Fruit fly (Drosophila melanogaster) whole organism, embryonic: ENCODE measurements around the gene Ccz1.

Experiments used
- Abd-B ChIP-seq: fragments of 200-800 bp; sonication (Bioruptor generic); optimal IDR thresholded peaks from 2 replicates; lab custom pipeline; 2018; ENCODE audit warnings: missing biosample characterization, mild to moderate bottlenecking, missing genetic modification characterization, moderate library complexity
- Awh ChIP-seq: fragments of 200-800 bp; sonication (Bioruptor generic); IDR thresholded peaks from 2 replicates; pipeline ENCODE4, ENCODE4 v1.3.6; 2022; ENCODE audit warnings: missing biosample characterization, missing genetic modification characterization
- Bgb ChIP-seq: fragments of 200-800 bp; sonication (Bioruptor generic); IDR thresholded peaks from 2 replicates; pipeline ENCODE4 v1.3.6; 2022; ENCODE audit warnings: missing biosample characterization, missing genetic modification characterization; ENCODE audit not compliant: partially characterized antibody
- Blimp-1 ChIP-seq: fragments of 200-800 bp; sonication (Bioruptor generic); optimal IDR thresholded peaks from 3 replicates; lab custom pipeline; 2018; ENCODE audit warnings: missing biosample characterization, missing genetic modification characterization, mild to moderate bottlenecking, moderate library complexity, missing genetic modification reagents
- CG10543 ChIP-seq: fragments of 200-800 bp; sonication (Bioruptor generic); optimal IDR thresholded peaks from 3 replicates; lab custom pipeline; 2017; ENCODE audit warnings: missing biosample characterization, mild to moderate bottlenecking, missing genetic modification characterization, moderate library complexity
- CG10979 ChIP-seq: fragments of 200-800 bp; sonication (Bioruptor generic); optimal IDR thresholded peaks from 2 replicates; lab custom pipeline; 2018; ENCODE audit warnings: missing biosample characterization, mild to moderate bottlenecking, missing genetic modification characterization, moderate library complexity
- CG13424 ChIP-seq: fragments of 200-800 bp; sonication (Bioruptor generic); optimal IDR thresholded peaks from 2 replicates; lab custom pipeline; 2019; ENCODE audit warnings: missing biosample characterization, mild to moderate bottlenecking, missing genetic modification characterization, moderate library complexity
- CG17328 ChIP-seq: fragments of 200-800 bp; sonication (Bioruptor generic); IDR thresholded peaks from 2 replicates; pipeline ENCODE4 v1.3.6; 2022; ENCODE audit warnings: missing biosample characterization, missing genetic modification characterization
- CG17361 ChIP-seq: fragments of 200-800 bp; sonication (Bioruptor generic); IDR thresholded peaks from 3 replicates; pipeline ENCODE4 v1.3.6; 2022; ENCODE audit warnings: missing biosample characterization, missing genetic modification characterization
- CG30403 ChIP-seq: fragments of 200-800 bp; sonication (Bioruptor generic); optimal IDR thresholded peaks from 3 replicates; lab custom pipeline; 2016; ENCODE audit warnings: missing biosample characterization, missing genetic modification characterization
- CG32767 ChIP-seq: fragments of 200-800 bp; sonication (Bioruptor generic); IDR thresholded peaks from 2 replicates; pipeline ENCODE4 v1.3.6; 2022; ENCODE audit warnings: missing biosample characterization, missing genetic modification characterization
- CG33557 ChIP-seq: fragments of 200-800 bp; sonication (Bioruptor generic); optimal IDR thresholded peaks from 2 replicates; lab custom pipeline; 2019; ENCODE audit warnings: missing biosample characterization, mild to moderate bottlenecking, missing genetic modification characterization, moderate library complexity
- CG3407 ChIP-seq: fragments of 200-800 bp; sonication (Bioruptor generic); optimal IDR thresholded peaks from 2 replicates; lab custom pipeline; 2018; ENCODE audit warnings: missing biosample characterization, mild to moderate bottlenecking, missing genetic modification characterization
- CG3847 ChIP-seq: fragments of 200-800 bp; sonication (Bioruptor generic); IDR thresholded peaks from 2 replicates; pipeline ENCODE4 v1.3.6; 2022; ENCODE audit warnings: missing biosample characterization, missing genetic modification characterization
- CG7745 ChIP-seq: fragments of 200-800 bp; sonication (Bioruptor generic); optimal IDR thresholded peaks from 2 replicates; lab custom pipeline; 2018; ENCODE audit warnings: missing biosample characterization, mild to moderate bottlenecking, missing genetic modification characterization, moderate library complexity
- CG8089 ChIP-seq: fragments of 200-800 bp; sonication (Bioruptor generic); optimal IDR thresholded peaks from 3 replicates; lab custom pipeline; 2016; ENCODE audit warnings: missing biosample characterization, missing genetic modification characterization
- Eip74EF ChIP-seq, 2 experiments: fragments of 200-800 bp in 1 of 2; fragments of >200 bp in 1 of 2; sonication (Bioruptor generic) in 1 of 2; optimal IDR thresholded peaks; 2 replicates each; lab custom pipeline; 2017 to 2019; ENCODE audit warnings: missing biosample characterization in 2 of 2, missing genetic modification characterization in 2 of 2, mild to moderate bottlenecking in 1 of 2, moderate library complexity in 1 of 2
- HLH3B ChIP-seq: fragments of 200-800 bp; sonication (Bioruptor generic); IDR thresholded peaks from 2 replicates; pipeline ENCODE4 v1.3.6; 2022; ENCODE audit warnings: missing biosample characterization, missing genetic modification characterization
- Lim3 ChIP-seq: fragments of 200-800 bp; sonication (Bioruptor generic); IDR thresholded peaks from 2 replicates; pipeline ENCODE4 v1.3.6; 2022; ENCODE audit warnings: missing biosample characterization, missing genetic modification characterization
- MBD-R2 ChIP-seq: fragments of 200-800 bp; sonication (Bioruptor generic); IDR thresholded peaks from 2 replicates; pipeline ENCODE4 v1.3.6; 2022; ENCODE audit warnings: missing biosample characterization, missing genetic modification characterization
- MTF-1 ChIP-seq: fragments of 200-800 bp; sonication (Bioruptor generic); optimal IDR thresholded peaks from 2 replicates; lab custom pipeline; 2018; ENCODE audit warnings: missing biosample characterization, mild to moderate bottlenecking, missing genetic modification characterization, borderline replicate concordance
- Mes4 ChIP-seq: fragments of 200-800 bp; sonication (Bioruptor generic); optimal IDR thresholded peaks from 2 replicates; lab custom pipeline; 2016; ENCODE audit warnings: missing biosample characterization, missing genetic modification characterization
- Myb ChIP-seq: fragments of 200-800 bp; sonication (Bioruptor generic); optimal IDR thresholded peaks from 2 replicates; lab custom pipeline; 2016; ENCODE audit warnings: missing biosample characterization, missing genetic modification characterization
- NfI ChIP-seq: fragments of 200-800 bp; sonication (Bioruptor generic); optimal IDR thresholded peaks from 3 replicates; lab custom pipeline; 2018; ENCODE audit warnings: missing biosample characterization, mild to moderate bottlenecking, missing genetic modification characterization, moderate library complexity
- Side ChIP-seq: fragments of 200-800 bp; sonication (Bioruptor generic); optimal IDR thresholded peaks from 2 replicates; lab custom pipeline; 2016; ENCODE audit warnings: missing biosample characterization, missing genetic modification characterization
- Stat92E ChIP-seq, 3 experiments: fragments of >200 bp in 2 of 3; fragments of 200-800 bp in 1 of 3; sonication (Bioruptor generic) in 1 of 3; optimal IDR thresholded peaks; 2 replicates each; lab custom pipeline; 2017 to 2019; ENCODE audit warnings: missing biosample characterization in 3 of 3, missing genetic modification characterization in 3 of 3, mild to moderate bottlenecking in 1 of 3, moderate library complexity in 1 of 3
- Vsx1 ChIP-seq: fragments of 200-800 bp; sonication (Bioruptor generic); optimal IDR thresholded peaks from 2 replicates; lab custom pipeline; 2017; ENCODE audit warnings: missing biosample characterization, mild to moderate bottlenecking, missing genetic modification characterization, missing genetic modification reagents
- Xbp1 ChIP-seq: fragments of 200-800 bp; sonication (Bioruptor generic); optimal IDR thresholded peaks from 3 replicates; lab custom pipeline; 2016; ENCODE audit warnings: missing biosample characterization, mild to moderate bottlenecking, missing genetic modification characterization
- Xrp1 ChIP-seq: fragments of 200-800 bp; sonication (Bioruptor generic); IDR thresholded peaks from 2 replicates; pipeline ENCODE4 v1.3.6; 2022; ENCODE audit warnings: missing biosample characterization, missing genetic modification characterization
- YL-1 ChIP-seq: fragments of 200-800 bp; sonication (Bioruptor generic); optimal IDR thresholded peaks from 3 replicates; lab custom pipeline; 2017; ENCODE audit warnings: missing biosample characterization, mild to moderate bottlenecking, missing genetic modification characterization
- ab ChIP-seq: fragments of 200-800 bp; sonication (Bioruptor generic); optimal IDR thresholded peaks from 2 replicates; lab custom pipeline; 2016; ENCODE audit warnings: missing biosample characterization, missing genetic modification characterization
- bab2 ChIP-seq: fragments of 200-800 bp; sonication (Bioruptor generic); optimal IDR thresholded peaks from 2 replicates; lab custom pipeline; 2016; ENCODE audit warnings: missing biosample characterization, missing genetic modification characterization
- bigmax ChIP-seq: fragments of 200-800 bp; sonication (Bioruptor generic); optimal IDR thresholded peaks from 2 replicates; lab custom pipeline; 2018; ENCODE audit warnings: missing biosample characterization, mild to moderate bottlenecking, missing genetic modification characterization
- cad ChIP-seq: fragments of >200 bp; optimal IDR thresholded peaks from 2 replicates; lab custom pipeline; 2017; ENCODE audit warnings: missing biosample characterization, missing genetic modification characterization
- crol ChIP-seq: fragments of 200-800 bp; sonication (Bioruptor generic); IDR thresholded peaks from 2 replicates; pipeline ENCODE4 v1.3.6; 2022; ENCODE audit warnings: missing biosample characterization, missing genetic modification characterization
- cwo ChIP-seq: fragments of 200-800 bp; sonication (Bioruptor generic); optimal IDR thresholded peaks from 3 replicates; lab custom pipeline; 2017; ENCODE audit warnings: missing biosample characterization, missing genetic modification characterization, mild to moderate bottlenecking, moderate library complexity, missing genetic modification reagents
- ewg ChIP-seq: fragments of 200-800 bp; sonication (Bioruptor generic); optimal IDR thresholded peaks from 3 replicates; lab custom pipeline; 2017; ENCODE audit warnings: mild to moderate bottlenecking, missing biosample characterization, missing genetic modification reagents, missing genetic modification characterization
- fd102C ChIP-seq: fragments of 200-800 bp; sonication (Bioruptor generic); optimal IDR thresholded peaks from 2 replicates; lab custom pipeline; 2018; ENCODE audit warnings: missing biosample characterization, mild to moderate bottlenecking, missing genetic modification characterization, moderate library complexity
- grn ChIP-seq: fragments of 200-800 bp; sonication (Bioruptor generic); optimal IDR thresholded peaks from 3 replicates; lab custom pipeline; 2017; ENCODE audit warnings: missing biosample characterization, missing genetic modification characterization
- gsb ChIP-seq: fragments of 200-800 bp; sonication (Bioruptor generic); IDR thresholded peaks from 2 replicates; pipeline ENCODE4 v1.3.6; 2022; ENCODE audit warnings: missing biosample characterization, missing genetic modification characterization
- ham ChIP-seq: fragments of 200-800 bp; sonication (Bioruptor generic); IDR thresholded peaks from 2 replicates; pipeline ENCODE4 v1.3.6; 2022; ENCODE audit warnings: missing biosample characterization, missing genetic modification characterization
- kni ChIP-seq: fragments of 200-800 bp; sonication (Bioruptor generic); optimal IDR thresholded peaks from 3 replicates; lab custom pipeline; 2017; ENCODE audit warnings: mild to moderate bottlenecking, missing biosample characterization, missing genetic modification reagents, missing genetic modification characterization
- nerfin-1 ChIP-seq: fragments of 200-800 bp; sonication (Bioruptor generic); optimal IDR thresholded peaks from 3 replicates; lab custom pipeline; 2019; ENCODE audit warnings: missing biosample characterization, mild to moderate bottlenecking, missing genetic modification characterization, moderate library complexity
- otp ChIP-seq: fragments of 200-800 bp; sonication (Bioruptor generic); IDR thresholded peaks from 3 replicates; pipeline ENCODE4, ENCODE4 v1.3.6; 2022; ENCODE audit warnings: missing biosample characterization, missing genetic modification characterization
- p53 ChIP-seq: fragments of 200-800 bp; sonication (Bioruptor generic); optimal IDR thresholded peaks from 2 replicates; lab custom pipeline; 2016; ENCODE audit warnings: missing biosample characterization, missing genetic modification characterization
- pho ChIP-seq: fragments of 200-800 bp; sonication (Bioruptor generic); optimal IDR thresholded peaks from 2 replicates; lab custom pipeline; 2016; ENCODE audit warnings: missing biosample characterization, missing genetic modification characterization
- row ChIP-seq: fragments of 200-800 bp; sonication (Bioruptor generic); IDR thresholded peaks from 3 replicates; pipeline ENCODE4 v1.3.6; 2022; ENCODE audit warnings: missing biosample characterization, missing genetic modification characterization
- sqz ChIP-seq: fragments of 200-800 bp; sonication (Bioruptor generic); optimal IDR thresholded peaks from 3 replicates; lab custom pipeline; 2018; ENCODE audit warnings: missing biosample characterization, mild to moderate bottlenecking, missing genetic modification characterization
- ssp ChIP-seq: fragments of 200-800 bp; sonication (Bioruptor generic); IDR thresholded peaks from 2 replicates; pipeline ENCODE4 v1.3.6; 2022; ENCODE audit warnings: missing biosample characterization, missing genetic modification characterization
- twi ChIP-seq: fragments of 200-800 bp; optimal IDR thresholded peaks from 2 replicates; lab custom pipeline; 2019; ENCODE audit warnings: missing biosample characterization, mild to moderate bottlenecking, missing genetic modification characterization, moderate library complexity
- zfh1 ChIP-seq: fragments of 200-800 bp; sonication (Bioruptor generic); IDR thresholded peaks from 3 replicates; pipeline ENCODE4 v1.3.6; 2022; ENCODE audit warnings: missing biosample characterization, missing genetic modification characterization

Gene Ccz1

dm6 chr3L:3873094-3873493 lies 25.9 kb downstream of the Ccz1 start (continued):
- TF ChIP-seq MTF-1 (GFP tag; lab: Kevin White, UChicago) (no peak), otp (no peak), Abd-B (GFP tag; lab: Kevin White, UChicago) (peak; percentile 49), CG17361 (peak; percentile 77), CG33557 (GFP tag; lab: Kevin White, UChicago) (peak; percentile 64), nerfin-1 (tag; lab: Kevin White, UChicago) (peak; percentile 15), Side (GFP tag; lab: Kevin White, UChicago) (peak; percentile 6), NfI (GFP tag; lab: Kevin White, UChicago) (no peak), Eip74EF (GFP tag; optimal IDR thresholded peaks at IDR 0.05; lab: Kevin White, UChicago) (peak in 1 of 2 experiments; percentile 18), Stat92E (GFP tag; optimal IDR thresholded peaks at IDR 0.05; lab: Kevin White, UChicago) (peak in 1 of 3 experiments; percentile 44), pho (GFP tag; lab: Kevin White, UChicago) (no peak), Xbp1 (GFP tag; lab: Kevin White, UChicago) (peak; percentile 4), ab (no peak), ham (GFP tag; lab: Robert Waterston, UW) (no peak), zfh1 (0 out of 3 replicates have a peak, but pooled peaks have one; percentile 23), fd102C (GFP tag; lab: Kevin White, UChicago) (no peak), Blimp-1 (GFP tag; lab: Kevin White, UChicago) (peak; percentile 57), CG10979 (peak; percentile 77), gsb (GFP tag; lab: Robert Waterston, UW) (no peak), CG3407 (GFP tag; lab: Kevin White, UChicago) (peak; percentile 22), sqz (no peak), Xrp1 (GFP tag; lab: Robert Waterston, UW) (peak; percentile 37; the same call in 1 of the 2 replicates), ewg (GFP tag; lab: Kevin White, UChicago) (peak; percentile 35), HLH3B (GFP tag; lab: Robert Waterston, UW) (no peak), bigmax (GFP tag; lab: Kevin White, UChicago) (no peak), CG10543 (GFP tag; lab: Kevin White, UChicago) (no peak)

- TF ChIP-seq CG30403: no peak
- no peak for TF ChIP-seq cwo
- TF ChIP-seq p53 (GFP tag; lab: Kevin White, UChicago): no peak
- peak; percentile 29; the same call in 1 of the 2 replicates for TF ChIP-seq Awh
- TF ChIP-seq MBD-R2 (GFP tag; lab: Robert Waterston, UW): no peak
- no peak for TF ChIP-seq Vsx1 (GFP tag; lab: Kevin White, UChicago)
- no peak for TF ChIP-seq ssp (GFP tag; lab: Robert Waterston, UW)
- no peak for TF ChIP-seq cad (GFP tag; lab: Kevin White, UChicago)
- TF ChIP-seq YL-1: no peak
- TF ChIP-seq CG32767 (GFP tag; lab: Robert Waterston, UW): no peak
- no peak for TF ChIP-seq bab2 (GFP tag; lab: Kevin White, UChicago)
- TF ChIP-seq twi (tag; lab: Kevin White, UChicago): peak; percentile 30
- TF ChIP-seq Blimp-1 (GFP tag; lab: Kevin White, UChicago): peak; percentile 42
- 0 out of 2 replicates have a peak, but pooled peaks have one; percentile 30 for TF ChIP-seq crol (GFP tag; lab: Robert Waterston, UW)
- no peak for TF ChIP-seq Myb (GFP tag; lab: Kevin White, UChicago)
- TF ChIP-seq Bgb (GFP tag; lab: Robert Waterston, UW): no peak
- TF ChIP-seq Lim3 (GFP tag; lab: Robert Waterston, UW): no peak
- no peak for TF ChIP-seq CG3847
- TF ChIP-seq CG17328 (GFP tag; lab: Robert Waterston, UW): no peak
- no peak for TF ChIP-seq CG13424
- peak; percentile 62 for TF ChIP-seq grn (GFP tag; lab: Kevin White, UChicago)
- TF ChIP-seq kni (GFP tag; lab: Kevin White, UChicago): peak; percentile 53
- no peak for TF ChIP-seq CG8089 (GFP tag; lab: Kevin White, UChicago)
- TF ChIP-seq CG7745 (tag; lab: Kevin White, UChicago): no peak
- no peak for TF ChIP-seq Mes4
- no peak for TF ChIP-seq row
Observed at dm6 chr3L:3871284-3871683, 27.7 kb downstream of the Ccz1 start.
